Worm (Caenorhabditis elegans): Measurements from ENCODE around the gene ZC449.5.

- TF ChIP-seq aly-1 (tag; optimal IDR thresholded peaks at IDR 0.05) (no peak), sea-1 (GFP tag; conservative IDR thresholded peaks at IDR 0.05) (no peak), pes-1 (GFP tag; IDR thresholded peaks at IDR 0.05) (no peak), ceh-36 (tag; optimal IDR thresholded peaks at IDR 0.05) (no peak), ets-7 (tag; optimal IDR thresholded peaks at IDR 0.05) (no peak), hmg-4 (GFP tag; optimal IDR thresholded peaks at IDR 0.05) (no peak), hmbx-1 (tag; optimal IDR thresholded peaks at IDR 0.05) (no peak), tbx-37 (GFP tag; conservative IDR thresholded peaks at IDR 0.05) (no peak), B0310.2 (tag; optimal IDR thresholded peaks at IDR 0.05) (no peak), F13C5.2 (tag; optimal IDR thresholded peaks at IDR 0.05) (no peak), hnd-1 (tag; optimal IDR thresholded peaks at IDR 0.05) (no peak), tbx-11 (GFP tag; IDR thresholded peaks at IDR 0.05) (no peak), ama-1 (optimal IDR thresholded peaks at IDR 0.05) (no peak), flt-1 (GFP tag; IDR thresholded peaks at IDR 0.05) (no peak)
Observed at ce11 chrX:5020996-5021395, 16.6 kb downstream of the ZC449.5 start, which contains the start of gene ZC449.2.
